Worm (Caenorhabditis elegans) whole organism, mixed stage, embryonic: ENCODE results near the gene chil-15.

ENCODE experiments used
- blmp-1 ChIP-seq: fragments of 150-350 bp; optimal IDR thresholded peaks from 2 replicates; lab custom pipeline; 2014; ENCODE audit warnings: missing biosample characterization, missing genetic modification characterization
- ceh-39 ChIP-seq: fragments of 150-350 bp; optimal IDR thresholded peaks from 2 replicates; lab custom pipeline; 2014; ENCODE audit warnings: missing biosample characterization, missing genetic modification characterization
- ceh-83 ChIP-seq: fragments of 200-800 bp; sonication (Bioruptor generic); optimal IDR thresholded peaks from 2 replicates; lab custom pipeline; 2018; ENCODE audit warnings: mild to moderate bottlenecking, missing genetic modification characterization, missing compliant biosample characterization
- ces-1 ChIP-seq: fragments of 150-350 bp; optimal IDR thresholded peaks from 2 replicates; lab custom pipeline; 2014; ENCODE audit warnings: missing biosample characterization, missing genetic modification reagents, missing genetic modification characterization
- elt-3 ChIP-seq: fragments of 150-350 bp; optimal IDR thresholded peaks from 2 replicates; lab custom pipeline; 2014; ENCODE audit warnings: missing biosample characterization, missing genetic modification characterization
- ham-2 ChIP-seq: fragments of 200-800 bp; sonication (Bioruptor generic); optimal IDR thresholded peaks from 2 replicates; lab custom pipeline; 2018; ENCODE audit warnings: mild to moderate bottlenecking, missing genetic modification characterization, missing compliant biosample characterization
- lin-13 ChIP-seq: fragments of 150-350 bp; optimal IDR thresholded peaks from 2 replicates; lab custom pipeline; 2014; ENCODE audit warnings: missing biosample characterization, missing genetic modification characterization
- lsy-2 ChIP-seq: fragments of 150-350 bp; optimal IDR thresholded peaks from 2 replicates; lab custom pipeline; 2014; ENCODE audit warnings: missing biosample characterization, missing genetic modification characterization
- nhr-2 ChIP-seq: fragments of 150-350 bp; optimal IDR thresholded peaks from 2 replicates; lab custom pipeline; 2014; ENCODE audit warnings: missing biosample characterization, missing genetic modification characterization
- nhr-237 ChIP-seq: fragments of 150-350 bp; optimal IDR thresholded peaks from 2 replicates; lab custom pipeline; 2014; ENCODE audit warnings: missing biosample characterization, missing genetic modification characterization
- snpc-4 ChIP-seq: fragments of 150-350 bp; optimal IDR thresholded peaks from 2 replicates; lab custom pipeline; 2014; ENCODE audit warnings: missing biosample characterization, missing genetic modification characterization
- sptf-1 ChIP-seq: sonication (generic microtip); optimal IDR thresholded peaks from 2 replicates; lab custom pipeline; 2017; ENCODE audit warnings: mild to moderate bottlenecking, missing genetic modification characterization, moderate library complexity, missing compliant biosample characterization
- unc-120 ChIP-seq: sonication (generic microtip); optimal IDR thresholded peaks from 2 replicates; lab custom pipeline; 2017; ENCODE audit warnings: missing genetic modification characterization, missing compliant biosample characterization; ENCODE audit not compliant: poor library complexity, severe bottlenecking
- unc-62 ChIP-seq: fragments of 150-350 bp; optimal IDR thresholded peaks from 2 replicates; lab custom pipeline; 2014; ENCODE audit warnings: missing biosample characterization, missing genetic modification reagents, missing genetic modification characterization

DNA sequence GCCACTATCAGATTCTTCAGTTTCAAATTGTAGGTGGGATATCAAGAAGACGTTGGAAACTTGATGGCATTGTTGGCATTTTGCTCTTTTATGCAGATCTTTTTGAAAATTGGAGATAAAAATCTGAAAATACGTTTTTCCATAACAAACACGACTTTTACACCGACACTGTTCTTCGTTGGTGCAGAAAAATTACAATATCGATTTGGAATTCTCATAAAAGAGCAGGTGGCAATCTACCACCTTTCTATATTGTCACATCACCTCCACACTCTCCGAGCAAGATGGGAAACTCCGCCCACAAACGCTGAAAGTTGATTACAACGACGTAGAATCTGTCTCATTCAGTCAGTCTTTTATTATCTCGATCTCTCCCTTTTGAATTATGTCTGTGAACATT, 36.0 kb downstream of the chil-15 start, which contains the start of gene arrd-2:
- TF ChIP-seq sptf-1 (tag; lab: Kevin White, UChicago) (no peak), ham-2 (GFP tag; lab: Kevin White, UChicago) (no peak), ces-1 (no peak), ceh-83 (GFP tag; lab: Kevin White, UChicago) (no peak), nhr-237 (tag; lab: Kevin White, UChicago) (no peak), snpc-4 (tag; lab: Kevin White, UChicago) (no peak), elt-3 (tag; lab: Kevin White, UChicago) (no peak), lsy-2 (tag; lab: Kevin White, UChicago) (no peak), unc-120 (no peak), unc-62 (GFP tag; lab: Kevin White, UChicago) (no peak), nhr-2 (tag; lab: Kevin White, UChicago) (no peak), blmp-1 (tag; lab: Kevin White, UChicago) (no peak), lin-13 (no peak), ceh-39 (no peak)
